Worm (Caenorhabditis elegans): ENCODE results near the gene M04C3.1.

M04C3.1 gene

ce11 chrV:19431036-19431435 is 14.4 kb downstream of the M04C3.1 start, which contains the start of gene srw-85:
TSS of gene srw-85 (minus strand) at chrV:19431136.
- no peak for TF ChIP-seq tra-4 (tag; optimal IDR thresholded peaks at IDR 0.05)
- TF ChIP-seq flt-1 (GFP tag; IDR thresholded peaks at IDR 0.05) = no peak
- no peak for TF ChIP-seq aly-1 (tag; optimal IDR thresholded peaks at IDR 0.05)
- no peak for TF ChIP-seq pes-1 (GFP tag; IDR thresholded peaks at IDR 0.05)
- TF ChIP-seq ets-7 (tag; optimal IDR thresholded peaks at IDR 0.05) = no peak
- no peak for TF ChIP-seq hmbx-1 (tag; optimal IDR thresholded peaks at IDR 0.05)
- no peak for TF ChIP-seq ceh-36 (tag; optimal IDR thresholded peaks at IDR 0.05)
- no peak for TF ChIP-seq ceh-13 (GFP tag; optimal IDR thresholded peaks at IDR 0.05)
- no peak for TF ChIP-seq hnd-1 (tag; optimal IDR thresholded peaks at IDR 0.05)
- TF ChIP-seq tbx-37 (GFP tag; conservative IDR thresholded peaks at IDR 0.05) = no peak

ce11 chrV:19430351-19430913 is 15.0 kb downstream of the M04C3.1 start:
- peak; percentile 50 for TF ChIP-seq ceh-36 (tag; optimal IDR thresholded peaks at IDR 0.05)
- TF ChIP-seq hmg-4 (GFP tag; optimal IDR thresholded peaks at IDR 0.05) = peak; percentile 26
- TF ChIP-seq pes-1 (GFP tag; IDR thresholded peaks at IDR 0.05) = no peak

ce11 chrV:19429605-19430004 is 15.8 kb downstream of the M04C3.1 start:
- TF ChIP-seq hnd-1 (tag; optimal IDR thresholded peaks at IDR 0.05) (no peak), pes-1 (GFP tag; IDR thresholded peaks at IDR 0.05) (no peak), tbx-37 (GFP tag; conservative IDR thresholded peaks at IDR 0.05) (no peak), tbx-11 (GFP tag; IDR thresholded peaks at IDR 0.05) (no peak), ceh-36 (tag; optimal IDR thresholded peaks at IDR 0.05) (no peak), sea-1 (GFP tag; conservative IDR thresholded peaks at IDR 0.05) (no peak), F13C5.2 (tag; optimal IDR thresholded peaks at IDR 0.05) (no peak), scrt-1 (GFP tag; IDR thresholded peaks at IDR 0.05) (no peak), B0310.2 (tag; optimal IDR thresholded peaks at IDR 0.05) (no peak), ets-7 (tag; optimal IDR thresholded peaks at IDR 0.05) (no peak), hmbx-1 (tag; optimal IDR thresholded peaks at IDR 0.05) (no peak), tra-4 (tag; optimal IDR thresholded peaks at IDR 0.05) (no peak), aly-1 (tag; optimal IDR thresholded peaks at IDR 0.05) (no peak)

- TF ChIP-seq B0310.2 (tag; optimal IDR thresholded peaks at IDR 0.05) (no peak), hmg-4 (GFP tag; optimal IDR thresholded peaks at IDR 0.05) (no peak), scrt-1 (GFP tag; IDR thresholded peaks at IDR 0.05) (no peak), tbx-11 (GFP tag; IDR thresholded peaks at IDR 0.05) (no peak), hnd-1 (tag; optimal IDR thresholded peaks at IDR 0.05) (no peak), tra-4 (tag; optimal IDR thresholded peaks at IDR 0.05) (no peak), aly-1 (tag; optimal IDR thresholded peaks at IDR 0.05) (no peak), ceh-36 (tag; optimal IDR thresholded peaks at IDR 0.05) (no peak), tbx-37 (GFP tag; conservative IDR thresholded peaks at IDR 0.05) (no peak), sea-1 (GFP tag; conservative IDR thresholded peaks at IDR 0.05) (no peak), hmbx-1 (tag; optimal IDR thresholded peaks at IDR 0.05) (no peak), F13C5.2 (tag; optimal IDR thresholded peaks at IDR 0.05) (no peak), ceh-13 (GFP tag; optimal IDR thresholded peaks at IDR 0.05) (no peak), ets-7 (tag; optimal IDR thresholded peaks at IDR 0.05) (no peak), ama-1 (optimal IDR thresholded peaks at IDR 0.05) (no peak), flt-1 (GFP tag; IDR thresholded peaks at IDR 0.05) (no peak), pes-1 (GFP tag; IDR thresholded peaks at IDR 0.05) (no peak)
These were observed 16.5 kb downstream of the M04C3.1 start for ce11 chrV:19428936-19429335.

- TF ChIP-seq tra-4 (tag; optimal IDR thresholded peaks at IDR 0.05) (no peak), B0310.2 (tag; optimal IDR thresholded peaks at IDR 0.05) (no peak), sea-1 (GFP tag; conservative IDR thresholded peaks at IDR 0.05) (no peak), ama-1 (optimal IDR thresholded peaks at IDR 0.05) (no peak), tbx-37 (GFP tag; conservative IDR thresholded peaks at IDR 0.05) (no peak), ceh-36 (tag; optimal IDR thresholded peaks at IDR 0.05) (no peak), hmg-4 (GFP tag; optimal IDR thresholded peaks at IDR 0.05) (no peak), pes-1 (GFP tag; IDR thresholded peaks at IDR 0.05) (no peak), ceh-13 (GFP tag; optimal IDR thresholded peaks at IDR 0.05) (no peak), scrt-1 (GFP tag; IDR thresholded peaks at IDR 0.05) (no peak), tbx-11 (GFP tag; IDR thresholded peaks at IDR 0.05) (no peak), F13C5.2 (tag; optimal IDR thresholded peaks at IDR 0.05) (no peak), hnd-1 (tag; optimal IDR thresholded peaks at IDR 0.05) (no peak), ets-7 (tag; optimal IDR thresholded peaks at IDR 0.05) (no peak), flt-1 (GFP tag; IDR thresholded peaks at IDR 0.05) (no peak), aly-1 (tag; optimal IDR thresholded peaks at IDR 0.05) (no peak), hmbx-1 (tag; optimal IDR thresholded peaks at IDR 0.05) (no peak)
These were observed 17.3 kb downstream of the M04C3.1 start for ce11 chrV:19428097-19428496.

ce11 chrV:19421131-19421530 is 24.3 kb downstream of the M04C3.1 start, which contains the start of gene C25F9.2:
TSS of gene C25F9.2 (plus strand) at chrV:19421471.
- TF ChIP-seq ceh-36 (tag; optimal IDR thresholded peaks at IDR 0.05) (no peak), hnd-1 (tag; optimal IDR thresholded peaks at IDR 0.05) (no peak), hmg-4 (GFP tag; optimal IDR thresholded peaks at IDR 0.05) (no peak), tra-4 (tag; optimal IDR thresholded peaks at IDR 0.05) (no peak), B0310.2 (tag; optimal IDR thresholded peaks at IDR 0.05) (no peak), ets-7 (tag; optimal IDR thresholded peaks at IDR 0.05) (no peak), tbx-11 (GFP tag; IDR thresholded peaks at IDR 0.05) (no peak), F13C5.2 (tag; optimal IDR thresholded peaks at IDR 0.05) (no peak), aly-1 (tag; optimal IDR thresholded peaks at IDR 0.05) (no peak), hmbx-1 (tag; optimal IDR thresholded peaks at IDR 0.05) (no peak), scrt-1 (GFP tag; IDR thresholded peaks at IDR 0.05) (no peak), flt-1 (GFP tag; IDR thresholded peaks at IDR 0.05) (no peak), pes-1 (GFP tag; IDR thresholded peaks at IDR 0.05) (no peak), sea-1 (GFP tag; conservative IDR thresholded peaks at IDR 0.05) (no peak), tbx-37 (GFP tag; conservative IDR thresholded peaks at IDR 0.05) (no peak), ceh-13 (GFP tag; optimal IDR thresholded peaks at IDR 0.05) (no peak), ama-1 (optimal IDR thresholded peaks at IDR 0.05) (no peak)

DNA sequence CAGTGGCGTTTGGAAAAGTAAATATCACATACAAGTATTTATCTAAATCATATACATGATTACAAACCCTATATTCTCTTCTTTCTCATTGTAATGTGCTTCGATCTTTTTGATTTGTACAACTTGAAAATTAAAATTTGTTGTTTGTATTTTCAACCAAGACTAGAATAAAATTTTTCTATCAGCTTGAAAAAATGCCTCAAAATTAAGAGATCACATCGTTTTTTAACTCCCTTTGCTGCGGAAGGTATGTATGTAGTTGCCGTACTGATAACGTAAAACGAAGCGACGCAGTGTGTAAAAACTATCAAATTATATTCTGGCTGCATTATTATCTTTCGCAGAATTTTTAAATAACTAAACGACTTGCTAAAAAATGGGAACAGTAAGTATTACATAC is 27.6 kb downstream of the M04C3.1 start, which contains the start of gene C25F9.15:
C25F9.15 (plus strand) TSS at position 301 of the 400 bp plus-strand sequence.
- TF ChIP-seq hmg-4 (GFP tag; optimal IDR thresholded peaks at IDR 0.05) (no peak), ama-1 (optimal IDR thresholded peaks at IDR 0.05) (no peak), hmbx-1 (tag; optimal IDR thresholded peaks at IDR 0.05) (no peak), sea-1 (GFP tag; conservative IDR thresholded peaks at IDR 0.05) (no peak), aly-1 (tag; optimal IDR thresholded peaks at IDR 0.05) (no peak), B0310.2 (tag; optimal IDR thresholded peaks at IDR 0.05) (no peak)
